Worm (Caenorhabditis elegans): ENCODE data around the gene algn-1.

Gene algn-1

ce11 chrIII:6459820-6460219, at the start of gene algn-1:
TSS of gene algn-1 (plus strand) at chrIII:6460120.
- no peak for TF ChIP-seq egl-27 (tag; optimal IDR thresholded peaks at IDR 0.05)
- TF ChIP-seq rnt-1 (tag; optimal IDR thresholded peaks at IDR 0.05), result no peak
- TF ChIP-seq jun-1 (tag; optimal IDR thresholded peaks at IDR 0.05), result no peak
- TF ChIP-seq fos-1 (tag; optimal IDR thresholded peaks at IDR 0.05), result no peak
- no peak for TF ChIP-seq unc-62 (GFP tag; optimal IDR thresholded peaks at IDR 0.05)
- no peak for TF ChIP-seq F16B12.6 (tag; optimal IDR thresholded peaks at IDR 0.05)
- TF ChIP-seq unc-86 (tag; optimal IDR thresholded peaks at IDR 0.05), result no peak
- TF ChIP-seq lin-13 (GFP tag; optimal IDR thresholded peaks at IDR 0.05), result no peak
- TF ChIP-seq hlh-17 (GFP tag; optimal IDR thresholded peaks at IDR 0.05; ENCODE audit: borderline replicate concordance), result no peak
- TF ChIP-seq dpl-1 (GFP tag; optimal IDR thresholded peaks at IDR 0.05), result no peak
- TF ChIP-seq pax-3 (tag; optimal IDR thresholded peaks at IDR 0.05), result no peak

- TF ChIP-seq vab-15 (tag; optimal IDR thresholded peaks at IDR 0.05) (no peak), sptf-1 (tag; optimal IDR thresholded peaks at IDR 0.05) (no peak), nhr-85 (tag) (peak; percentile 61), efl-3 (GFP tag; optimal IDR thresholded peaks at IDR 0.05) (no peak), pax-3 (tag; optimal IDR thresholded peaks at IDR 0.05) (no peak), snu-23 (GFP tag; optimal IDR thresholded peaks at IDR 0.05) (peak; percentile 11), tlp-1 (tag; optimal IDR thresholded peaks at IDR 0.05) (no peak), nhr-19 (GFP tag; conservative IDR thresholded peaks at IDR 0.05) (no peak), lsy-2 (tag; optimal IDR thresholded peaks at IDR 0.05) (peak in 1 of 2 experiments; percentile 51), sup-37 (GFP tag; optimal IDR thresholded peaks at IDR 0.05) (no peak), ces-1 (GFP tag; optimal IDR thresholded peaks at IDR 0.05) (no peak), C16A3.4 (tag; optimal IDR thresholded peaks at IDR 0.05) (peak; percentile 13), dpl-1 (GFP tag; optimal IDR thresholded peaks at IDR 0.05) (no peak), lir-3 (tag; optimal IDR thresholded peaks at IDR 0.05; ENCODE audit: poor library complexity) (no peak), lin-14 (GFP tag; optimal IDR thresholded peaks at IDR 0.05) (no peak), fos-1 (tag; optimal IDR thresholded peaks at IDR 0.05) (no peak), jun-1 (tag; optimal IDR thresholded peaks at IDR 0.05) (no peak), dsc-1 (tag; optimal IDR thresholded peaks at IDR 0.05) (no peak), unc-130 (tag; optimal IDR thresholded peaks at IDR 0.05) (no peak), nhr-11 (tag; optimal IDR thresholded peaks at IDR 0.05) (no peak), blmp-1 (tag; optimal IDR thresholded peaks at IDR 0.05) (peak; percentile 33), mab-9 (GFP tag; IDR thresholded peaks at IDR 0.05) (no peak), nhr-71 (tag; optimal IDR thresholded peaks at IDR 0.05) (peak; percentile 35), unc-62 (GFP tag; optimal IDR thresholded peaks at IDR 0.05) (no peak), nhr-47 (tag; optimal IDR thresholded peaks at IDR 0.05) (no peak), elt-2 (tag; optimal IDR thresholded peaks at IDR 0.05) (peak; percentile 25), unc-86 (tag; optimal IDR thresholded peaks at IDR 0.05) (no peak), fkh-10 (GFP tag; optimal IDR thresholded peaks at IDR 0.05) (no peak), rnt-1 (tag; optimal IDR thresholded peaks at IDR 0.05) (no peak), unc-30 (tag; optimal IDR thresholded peaks at IDR 0.05) (no peak), mdl-1 (tag; optimal IDR thresholded peaks at IDR 0.05) (no peak), zip-4 (GFP tag; optimal IDR thresholded peaks at IDR 0.05) (no peak), C04F5.9 (tag; optimal IDR thresholded peaks at IDR 0.05) (no peak), ceh-90 (tag; optimal IDR thresholded peaks at IDR 0.05) (no peak), elt-3 (tag; optimal IDR thresholded peaks at IDR 0.05) (peak in 1 of 6 experiments; percentile 32), hlh-4 (tag; optimal IDR thresholded peaks at IDR 0.05) (no peak), ztf-4 (tag; optimal IDR thresholded peaks at IDR 0.05) (no peak), lin-39 (tag; optimal IDR thresholded peaks at IDR 0.05) (no peak), nhr-77 (tag; optimal IDR thresholded peaks at IDR 0.05) (no peak), ceh-88 (GFP tag; IDR thresholded peaks at IDR 0.05) (no peak), lin-35 (GFP tag; optimal IDR thresholded peaks at IDR 0.05) (peak in 1 of 2 experiments; percentile 29), aha-1 (tag; optimal IDR thresholded peaks at IDR 0.05) (no peak), ceh-82 (tag; optimal IDR thresholded peaks at IDR 0.05) (no peak)
Measured at ce11 chrIII:6411430-6411829, 48.5 kb upstream of the algn-1 start.

Data from whole organism, L1 larva.